Worm (Caenorhabditis elegans): ENCODE measurements around the gene ppfr-4.

ce11 chrIII:2578563-2578962, 41.2 kb upstream of the ppfr-4 start:
- no peak for TF ChIP-seq pqm-1 (tag; optimal IDR thresholded peaks at IDR 0.05)
- no peak for TF ChIP-seq pax-1 (tag; optimal IDR thresholded peaks at IDR 0.05)

Data from whole organism, late embryonic.